Fruit fly (Drosophila melanogaster): ENCODE data around the gene Hexo2.

Gene Hexo2

dm6 chrX:8694823-8695492 lies 14.5 kb upstream of the Hexo2 start:
- TF ChIP-seq Eip93F (GFP tag; optimal IDR thresholded peaks at IDR 0.05) (no peak), Eip75B (GFP tag; optimal IDR thresholded peaks at IDR 0.05) (no peak), Hr39 (GFP tag; optimal IDR thresholded peaks at IDR 0.05) (no peak), CG4318 (GFP tag; optimal IDR thresholded peaks at IDR 0.05) (no peak), CG7368 (GFP tag; optimal IDR thresholded peaks at IDR 0.05) (no peak), CG10631 (GFP tag; optimal IDR thresholded peaks at IDR 0.05) (no peak), Ets96B (tag; optimal IDR thresholded peaks at IDR 0.05) (no peak), salr (GFP tag; optimal IDR thresholded peaks at IDR 0.05) (no peak), Smox (GFP tag; optimal IDR thresholded peaks at IDR 0.05) (no peak), CG11902 (GFP tag; optimal IDR thresholded peaks at IDR 0.05) (no peak), Ets21C (GFP tag; optimal IDR thresholded peaks at IDR 0.05) (no peak), topi (GFP tag; optimal IDR thresholded peaks at IDR 0.05) (no peak), CG6854 (GFP tag; optimal IDR thresholded peaks at IDR 0.05) (no peak), Sox102F (GFP tag; optimal IDR thresholded peaks at IDR 0.05) (no peak), OdsH (GFP tag; optimal IDR thresholded peaks at IDR 0.05) (no peak), eg (GFP tag; IDR thresholded peaks at IDR 0.05) (no peak), CG8632 (GFP tag; optimal IDR thresholded peaks at IDR 0.05) (no peak)

DNA sequence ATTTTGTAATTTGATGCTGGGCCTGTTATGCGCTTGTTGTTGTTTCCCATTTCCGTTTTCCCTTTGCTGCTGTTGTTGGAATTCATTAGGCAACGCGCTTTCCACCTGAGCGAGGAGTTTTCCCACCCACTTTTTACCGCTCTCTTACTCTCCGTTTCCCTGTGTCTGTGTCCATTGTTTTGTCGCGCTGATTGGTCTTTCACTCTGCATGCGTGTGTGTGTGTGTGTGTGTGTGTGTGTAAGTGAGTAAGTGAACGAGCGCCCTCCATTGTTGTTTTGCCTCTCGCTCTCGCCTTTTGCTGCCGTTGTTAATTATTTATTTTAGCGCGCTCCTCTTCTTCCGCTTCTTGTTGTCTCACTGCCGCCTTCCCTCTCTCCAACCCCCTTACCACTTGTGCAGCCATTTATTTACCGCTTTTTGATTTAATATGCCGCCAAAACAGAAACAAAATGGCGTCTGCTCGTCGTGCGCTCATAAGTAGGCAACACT lies 13.3 kb upstream of the Hexo2 start:
- TF ChIP-seq fd85E (GFP tag; optimal IDR thresholded peaks at IDR 0.05) (no peak), fkh (GFP tag; optimal IDR thresholded peaks at IDR 0.05) (peak; percentile 8)

DNA sequence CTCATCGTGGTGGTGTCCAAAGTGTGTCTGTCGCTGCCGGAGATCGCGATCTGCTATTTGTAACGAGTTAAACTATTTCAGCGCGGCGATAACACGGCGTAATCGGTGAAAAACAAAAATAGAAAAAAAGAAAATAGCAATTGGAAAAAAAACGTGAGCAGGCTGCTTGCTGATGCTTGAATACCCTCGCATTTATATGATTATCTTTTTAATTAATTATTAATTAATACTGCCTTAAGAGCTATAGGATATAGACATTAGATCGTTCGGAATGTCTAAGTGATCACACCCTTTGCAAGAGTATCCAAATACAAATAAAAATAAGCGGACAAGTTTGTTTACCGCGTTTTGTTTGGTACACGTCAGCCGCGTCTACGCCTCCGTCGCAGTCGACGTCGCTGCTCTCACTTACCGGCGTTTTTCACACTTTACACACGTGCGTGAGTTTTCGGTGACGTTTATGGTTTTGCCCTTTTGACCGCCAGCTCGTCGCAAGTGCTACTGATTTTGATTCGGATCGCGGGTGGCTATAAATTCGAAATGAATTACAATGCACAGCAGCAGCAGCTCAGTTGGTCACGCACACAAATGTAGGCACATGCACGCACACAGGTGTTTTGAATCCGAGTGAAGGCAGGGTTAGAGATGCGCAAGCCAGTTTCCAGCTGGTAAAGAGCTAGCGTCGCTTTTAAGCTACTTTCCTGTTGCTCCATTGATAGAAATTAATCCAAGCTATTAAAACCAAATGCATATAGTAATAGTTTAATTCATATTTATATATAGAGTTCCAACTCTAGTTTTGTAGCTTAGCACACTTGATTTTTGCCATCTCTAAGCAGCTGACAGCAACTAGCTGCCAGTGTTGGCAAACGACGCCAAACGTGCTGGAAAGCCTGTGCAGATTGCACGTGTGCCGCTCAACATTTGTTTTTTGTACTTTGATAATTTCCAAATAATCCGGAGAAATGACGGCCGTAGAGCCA lies 4.9 kb downstream of the Hexo2 start, which contains the start of the genes CG2004 and CG1785:
TSS of gene CG2004 (minus strand) at position 861 of the 983 bp plus-strand sequence.
TSS of gene CG1785 (plus strand) at position 873 of the 983 bp plus-strand sequence.
- TF ChIP-seq achi (GFP tag; optimal IDR thresholded peaks at IDR 0.05) (peak; percentile 91), salr (GFP tag; optimal IDR thresholded peaks at IDR 0.05) (peak; percentile 67 to 77), CG7368 (GFP tag; optimal IDR thresholded peaks at IDR 0.05) (peak; percentile 79), topi (GFP tag; optimal IDR thresholded peaks at IDR 0.05) (peak; percentile 89), CG3919 (GFP tag; optimal IDR thresholded peaks at IDR 0.05) (peak; percentile 91), CG11902 (GFP tag; optimal IDR thresholded peaks at IDR 0.05) (peak; percentile 82), CG34406 (GFP tag; optimal IDR thresholded peaks at IDR 0.05) (peak; percentile 83), CG10631 (GFP tag; optimal IDR thresholded peaks at IDR 0.05) (peak; percentile 92), CG11294 (GFP tag; IDR thresholded peaks at IDR 0.05) (peak; percentile 87), CG9139 (GFP tag; optimal IDR thresholded peaks at IDR 0.05) (no peak), fd59A (GFP tag; optimal IDR thresholded peaks at IDR 0.05) (peak; percentile 80), vri (GFP tag; optimal IDR thresholded peaks at IDR 0.05) (no peak), ss (GFP tag; optimal IDR thresholded peaks at IDR 0.05) (peak; percentile 40 to 41), CG32006 (GFP tag; optimal IDR thresholded peaks at IDR 0.05) (peak; percentile 85), Eip75B (GFP tag; optimal IDR thresholded peaks at IDR 0.05) (peak; percentile 84), Sox102F (GFP tag; optimal IDR thresholded peaks at IDR 0.05) (peak; percentile 90), Eip93F (GFP tag; optimal IDR thresholded peaks at IDR 0.05) (peak; percentile 73), CG15336 (GFP tag; IDR thresholded peaks at IDR 0.05) (peak; percentile 83), CG8319 (GFP tag; optimal IDR thresholded peaks at IDR 0.05) (peak; percentile 73), Hr39 (GFP tag; optimal IDR thresholded peaks at IDR 0.05) (peak; percentile 90), CG6792 (GFP tag; optimal IDR thresholded peaks at IDR 0.05) (peak; percentile 88), dsx (GFP tag; optimal IDR thresholded peaks at IDR 0.05; ENCODE audit: poor library complexity, severe bottlenecking) (no peak), Smox (GFP tag; optimal IDR thresholded peaks at IDR 0.05) (peak; percentile 89), CG31627 (GFP tag; optimal IDR thresholded peaks at IDR 0.05) (peak; percentile 91), CG6808 (GFP tag; optimal IDR thresholded peaks at IDR 0.05) (peak; percentile 66), cyc (GFP tag; optimal IDR thresholded peaks at IDR 0.05) (peak; percentile 89), fd85E (GFP tag; optimal IDR thresholded peaks at IDR 0.05) (peak; percentile 58), Blimp-1 (GFP tag; optimal IDR thresholded peaks at IDR 0.05) (peak; percentile 63), CG8632 (GFP tag; optimal IDR thresholded peaks at IDR 0.05) (peak; percentile 79), net (GFP tag; optimal IDR thresholded peaks at IDR 0.05) (peak; percentile 82), eg (GFP tag; IDR thresholded peaks at IDR 0.05) (peak; percentile 92), CG4318 (GFP tag; optimal IDR thresholded peaks at IDR 0.05) (peak; percentile 81), CG1621 (tag; optimal IDR thresholded peaks at IDR 0.05) (peak; percentile 74), spab (GFP tag; optimal IDR thresholded peaks at IDR 0.05) (peak; percentile 60), lz (GFP tag; optimal IDR thresholded peaks at IDR 0.05) (peak; percentile 92), CG10669 (GFP tag; optimal IDR thresholded peaks at IDR 0.05) (peak; percentile 84)
